Worm (Caenorhabditis elegans) whole organism, late embryonic: ENCODE data around the gene C44C10.7.

Experiments used
- C08G9.2 ChIP-seq: sonication (generic microtip); optimal IDR thresholded peaks from 2 replicates; lab custom pipeline; 2016; ENCODE audit warnings: mild to moderate bottlenecking, missing genetic modification characterization, moderate library complexity, missing compliant biosample characterization
- K02D7.2 ChIP-seq: sonication (generic microtip); optimal IDR thresholded peaks from 2 replicates; lab custom pipeline; 2017; ENCODE audit warnings: mild to moderate bottlenecking, missing genetic modification characterization, missing compliant biosample characterization
- T23F11.4 ChIP-seq: fragments of 200-800 bp; sonication (Bioruptor generic); optimal IDR thresholded peaks from 2 replicates; lab custom pipeline; 2018; ENCODE audit warnings: mild to moderate bottlenecking, missing genetic modification characterization, missing compliant biosample characterization
- Y22D7AL.16 ChIP-seq: sonication (generic microtip); optimal IDR thresholded peaks from 2 replicates; lab custom pipeline; 2016; ENCODE audit warnings: missing genetic modification characterization, missing compliant biosample characterization
- ahr-1 ChIP-seq: sonication (generic microtip); optimal IDR thresholded peaks from 2 replicates; lab custom pipeline; 2016; ENCODE audit warnings: missing genetic modification characterization, missing compliant biosample characterization
- ceh-18 ChIP-seq: sonication (generic microtip); optimal IDR thresholded peaks from 2 replicates; lab custom pipeline; 2016; ENCODE audit warnings: missing genetic modification characterization, missing compliant biosample characterization
- ceh-19 ChIP-seq: fragments of 200-800 bp; sonication (Bioruptor generic); optimal IDR thresholded peaks from 2 replicates; lab custom pipeline; 2018; ENCODE audit warnings: mild to moderate bottlenecking, missing genetic modification characterization, missing compliant biosample characterization
- ceh-2 ChIP-seq: sonication (generic microtip); optimal IDR thresholded peaks from 2 replicates; lab custom pipeline; 2016; ENCODE audit warnings: missing genotype, missing genetic modification characterization, missing compliant biosample characterization
- ceh-22 ChIP-seq: sonication (generic microtip); optimal IDR thresholded peaks from 2 replicates; lab custom pipeline; 2017; ENCODE audit warnings: missing biosample characterization, missing genetic modification characterization
- ceh-24 ChIP-seq: sonication (generic microtip); optimal IDR thresholded peaks from 2 replicates; lab custom pipeline; 2016; ENCODE audit warnings: mild to moderate bottlenecking, missing genetic modification characterization, missing compliant biosample characterization
- ceh-30 ChIP-seq: fragments of 150-350 bp; optimal IDR thresholded peaks from 2 replicates; lab custom pipeline; 2014; ENCODE audit warnings: missing biosample characterization, missing genetic modification characterization
- ceh-31 ChIP-seq: sonication (generic microtip); optimal IDR thresholded peaks from 2 replicates; lab custom pipeline; 2016; ENCODE audit warnings: missing genetic modification characterization, missing compliant biosample characterization
- ceh-45 ChIP-seq: fragments of 200-800 bp; sonication (Bioruptor generic); IDR thresholded peaks from 2 replicates; pipeline ENCODE4 v1.3.6; 2022; ENCODE audit warnings: missing genetic modification reagents, missing genetic modification characterization, missing compliant biosample characterization
- ceh-48 ChIP-seq: sonication (generic microtip); optimal IDR thresholded peaks from 2 replicates; lab custom pipeline; 2016; ENCODE audit warnings: missing genetic modification characterization, inconsistent platforms, missing compliant biosample characterization
- ceh-6 ChIP-seq: fragments of 200-800 bp; sonication (Bioruptor generic); optimal IDR thresholded peaks from 2 replicates; lab custom pipeline; 2018; ENCODE audit warnings: mild to moderate bottlenecking, missing genetic modification characterization, missing compliant biosample characterization
- ceh-9 ChIP-seq: sonication (generic microtip); optimal IDR thresholded peaks from 2 replicates; lab custom pipeline; 2016; ENCODE audit warnings: mild to moderate bottlenecking, missing genetic modification characterization, inconsistent platforms, missing compliant biosample characterization
- elt-2 ChIP-seq: sonication (generic microtip); optimal IDR thresholded peaks from 2 replicates; lab custom pipeline; 2016; ENCODE audit warnings: missing genetic modification reagents, missing genetic modification characterization, missing compliant biosample characterization
- ets-4 ChIP-seq: sonication (generic microtip); optimal IDR thresholded peaks from 2 replicates; lab custom pipeline; 2016; ENCODE audit warnings: missing genetic modification characterization, missing compliant biosample characterization
- fkh-10 ChIP-seq: fragments of 150-350 bp; optimal IDR thresholded peaks from 2 replicates; lab custom pipeline; 2014; ENCODE audit warnings: missing biosample characterization, missing genetic modification reagents, missing genetic modification characterization
- fkh-6 ChIP-seq: sonication (generic microtip); optimal IDR thresholded peaks from 2 replicates; lab custom pipeline; 2016; ENCODE audit warnings: missing genetic modification characterization, missing compliant biosample characterization
- hlh-15 ChIP-seq: sonication (generic microtip); optimal IDR thresholded peaks from 2 replicates; lab custom pipeline; 2016; ENCODE audit warnings: missing genetic modification characterization, missing compliant biosample characterization
- hlh-30 ChIP-seq: sonication (generic microtip); optimal IDR thresholded peaks from 2 replicates; lab custom pipeline; 2017; ENCODE audit warnings: antibody characterized with exemption, missing genetic modification characterization, missing compliant biosample characterization; ENCODE audit not compliant: insufficient read depth
- hlh-6 ChIP-seq: sonication (generic microtip); optimal IDR thresholded peaks from 2 replicates; lab custom pipeline; 2016; ENCODE audit warnings: missing genotype, missing genetic modification characterization, missing compliant biosample characterization
- madf-2 ChIP-seq: sonication (generic microtip); optimal IDR thresholded peaks from 2 replicates; lab custom pipeline; 2017; ENCODE audit warnings: missing genetic modification characterization, missing compliant biosample characterization
- mec-3 ChIP-seq: sonication (generic microtip); optimal IDR thresholded peaks from 2 replicates; lab custom pipeline; 2016; ENCODE audit warnings: borderline replicate concordance, missing genetic modification characterization, missing compliant biosample characterization
- nfya-1 ChIP-seq: sonication (generic microtip); optimal IDR thresholded peaks from 2 replicates; lab custom pipeline; 2017; ENCODE audit warnings: missing genetic modification characterization, mild to moderate bottlenecking, missing compliant biosample characterization, antibody characterized with exemption, moderate library complexity
- nhr-11 ChIP-seq: fragments of 150-350 bp; optimal IDR thresholded peaks from 2 replicates; lab custom pipeline; 2014; ENCODE audit warnings: missing biosample characterization, missing genetic modification characterization
- pat-9 ChIP-seq: fragments of 200-800 bp; sonication (Bioruptor generic); optimal IDR thresholded peaks from 2 replicates; lab custom pipeline; 2018; ENCODE audit warnings: mild to moderate bottlenecking, missing genetic modification characterization, moderate library complexity, missing compliant biosample characterization
- pax-1 ChIP-seq: fragments of 150-350 bp; optimal IDR thresholded peaks from 2 replicates; lab custom pipeline; 2014; ENCODE audit warnings: missing biosample characterization, missing genetic modification characterization
- pha-4 ChIP-seq: fragments of 150-350 bp; optimal IDR thresholded peaks from 2 replicates; lab custom pipeline; 2018; ENCODE audit warnings: missing biosample characterization, missing genetic modification reagents, missing genetic modification characterization
- pqm-1 ChIP-seq: sonication (generic microtip); optimal IDR thresholded peaks from 2 replicates; lab custom pipeline; 2016; ENCODE audit warnings: missing genetic modification characterization, missing compliant biosample characterization
- pros-1 ChIP-seq: fragments of 150-350 bp; optimal IDR thresholded peaks from 2 replicates; lab custom pipeline; 2014; ENCODE audit warnings: missing biosample characterization, missing genetic modification reagents, missing genetic modification characterization
- ref-2 ChIP-seq: sonication (generic microtip); optimal IDR thresholded peaks from 2 replicates; lab custom pipeline; 2016; ENCODE audit warnings: missing genetic modification characterization, missing compliant biosample characterization
- sdc-2 ChIP-seq: sonication (generic microtip); optimal IDR thresholded peaks from 2 replicates; lab custom pipeline; 2016; ENCODE audit warnings: missing genotype, missing genetic modification characterization, missing compliant biosample characterization
- sox-2 ChIP-seq: fragments of 200-800 bp; sonication (Bioruptor generic); IDR thresholded peaks from 2 replicates; pipeline ENCODE4 v1.3.6; 2022; ENCODE audit warnings: missing genetic modification reagents, missing genetic modification characterization, missing compliant biosample characterization
- tbx-2 ChIP-seq: sonication (generic microtip); optimal IDR thresholded peaks from 2 replicates; lab custom pipeline; 2016; ENCODE audit warnings: missing genetic modification characterization, missing compliant biosample characterization
- tbx-7 ChIP-seq: sonication (generic microtip); optimal IDR thresholded peaks from 2 replicates; lab custom pipeline; 2016; ENCODE audit warnings: missing genotype, missing genetic modification characterization, missing compliant biosample characterization
- unc-42 ChIP-seq: sonication (generic microtip); optimal IDR thresholded peaks from 2 replicates; lab custom pipeline; 2016; ENCODE audit warnings: missing genotype, missing genetic modification characterization, missing compliant biosample characterization
- unc-55 ChIP-seq: sonication (generic microtip); optimal IDR thresholded peaks from 2 replicates; lab custom pipeline; 2017; ENCODE audit warnings: missing biosample characterization, missing genetic modification reagents, missing genetic modification characterization
- ztf-16 ChIP-seq: sonication (generic microtip); optimal IDR thresholded peaks from 2 replicates; lab custom pipeline; 2017; ENCODE audit warnings: missing genetic modification characterization, missing compliant biosample characterization

The C44C10.7 gene

DNA sequence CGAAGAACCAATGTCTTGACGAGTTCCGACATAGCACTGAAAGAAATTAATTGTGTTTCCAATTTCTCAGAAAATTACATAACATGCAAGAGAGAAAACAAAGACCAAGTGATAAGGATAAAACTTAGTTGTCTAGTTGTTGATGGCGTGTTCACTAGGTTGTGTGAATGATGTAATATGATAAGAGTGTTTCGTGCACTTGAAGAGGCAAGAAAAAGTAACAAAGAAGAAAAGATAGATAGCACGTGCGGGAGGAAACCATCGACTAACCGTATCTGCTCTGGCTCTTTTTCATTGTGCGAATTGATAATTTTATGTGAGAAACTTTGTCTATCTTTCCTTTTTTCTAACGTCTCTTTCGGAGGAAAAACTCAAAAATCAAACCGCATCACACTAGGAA is 26.4 kb downstream of the C44C10.7 start, which contains the start of gene sfxn-1.5:
sfxn-1.5 (minus strand) TSS at position 36 of the 400 bp plus-strand sequence.
- TF ChIP-seq ref-2 (tag; lab: Kevin White, UChicago) (no peak), elt-2 (tag; lab: Kevin White, UChicago) (peak; percentile 97)

DNA sequence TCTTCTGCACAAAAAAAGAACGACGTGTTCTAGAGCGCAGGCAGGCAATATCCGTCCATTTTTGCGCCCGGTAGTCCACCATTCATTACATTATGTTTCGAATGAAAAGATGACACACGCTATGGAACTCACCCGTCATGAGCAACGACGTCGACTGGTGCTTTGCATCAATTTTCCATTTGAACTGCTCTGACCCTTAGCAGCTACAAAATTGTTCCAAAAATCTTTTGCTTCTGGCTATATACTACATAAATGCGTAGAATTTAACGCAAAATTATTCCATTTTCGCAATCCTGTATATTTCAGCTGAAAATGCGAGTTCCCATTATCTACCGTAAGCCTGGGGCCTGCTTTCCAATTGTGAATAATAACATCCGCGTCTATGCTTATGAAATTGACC is 29.7 kb downstream of the C44C10.7 start, which contains the start of gene T04F8.3:
T04F8.3 (plus strand) TSS at position 301 of the 400 bp plus-strand sequence.
- TF ChIP-seq ceh-30 = no peak
- no peak for TF ChIP-seq elt-2 (tag; lab: Kevin White, UChicago)
- TF ChIP-seq ceh-24 = no peak
- TF ChIP-seq C08G9.2 (tag; lab: Kevin White, UChicago) = no peak
- TF ChIP-seq ceh-6 (GFP tag; lab: Kevin White, UChicago) = no peak
- no peak for TF ChIP-seq pqm-1 (tag; lab: Kevin White, UChicago)
- TF ChIP-seq tbx-7 (tag; lab: Kevin White, UChicago) = no peak
- TF ChIP-seq madf-2 (tag; lab: Kevin White, UChicago) = no peak
- no peak for TF ChIP-seq unc-55 (GFP tag; lab: Kevin White, UChicago)
- TF ChIP-seq ztf-16 (tag; lab: Kevin White, UChicago) = no peak
- TF ChIP-seq hlh-15 (tag; lab: Kevin White, UChicago) = no peak
- TF ChIP-seq nfya-1 (tag; lab: Kevin White, UChicago) = no peak
- TF ChIP-seq ceh-18 = no peak
- no peak for TF ChIP-seq hlh-6 (tag; lab: Kevin White, UChicago)
- TF ChIP-seq ceh-19 (GFP tag; lab: Kevin White, UChicago) = no peak

DNA sequence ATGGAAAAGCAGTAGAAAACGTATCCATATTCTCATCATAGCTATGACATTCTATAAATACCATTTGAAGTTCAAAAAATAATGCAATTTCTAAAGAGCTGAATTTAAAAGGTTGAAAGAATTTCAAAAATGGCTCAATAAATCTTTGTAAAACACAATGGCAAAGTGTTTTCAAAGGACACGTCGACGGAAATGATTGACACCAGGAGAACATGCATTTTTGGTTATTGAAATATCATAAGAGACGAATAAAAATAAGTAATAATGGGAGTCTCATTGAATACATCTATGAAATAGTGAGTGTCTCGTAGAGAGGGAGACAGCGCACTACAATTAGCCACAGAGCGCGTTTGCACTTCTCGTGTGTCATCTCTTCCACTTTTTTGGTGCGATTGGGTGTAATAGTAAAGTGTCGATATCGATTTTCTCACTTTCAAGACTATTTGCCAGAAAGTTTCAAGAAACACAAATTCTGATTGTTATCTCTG is 31.5 kb downstream of the C44C10.7 start, which contains the start of gene T04F8.2:
T04F8.2 (minus strand) TSS at position 51 of the 488 bp plus-strand sequence.
- TF ChIP-seq ceh-19 (GFP tag; lab: Kevin White, UChicago) (no peak), nfya-1 (tag; lab: Kevin White, UChicago) (peak; percentile 53), pha-4 (tag; lab: Kevin White, UChicago) (no peak), pros-1 (tag; lab: Kevin White, UChicago) (no peak), tbx-2 (tag; lab: Kevin White, UChicago) (peak; percentile 5), hlh-30 (tag; lab: Kevin White, UChicago) (peak; percentile 14), T23F11.4 (GFP tag; lab: Kevin White, UChicago) (no peak), sox-2 (GFP tag; lab: Robert Waterston, UW) (no peak), ceh-45 (no peak), mec-3 (tag; lab: Kevin White, UChicago) (no peak), fkh-10 (GFP tag; lab: Kevin White, UChicago) (no peak), ceh-9 (tag; lab: Kevin White, UChicago) (no peak), ceh-22 (no peak), nhr-11 (no peak), fkh-6 (tag; lab: Kevin White, UChicago) (no peak), ceh-31 (tag; lab: Kevin White, UChicago) (peak; percentile 57), ceh-48 (tag; lab: Kevin White, UChicago) (peak; percentile 32), sdc-2 (tag; lab: Kevin White, UChicago) (peak; percentile 32), unc-42 (tag; lab: Kevin White, UChicago) (peak; percentile 17), C08G9.2 (tag; lab: Kevin White, UChicago) (no peak), unc-55 (GFP tag; lab: Kevin White, UChicago) (peak; percentile 33), K02D7.2 (no peak), ceh-2 (tag; lab: Kevin White, UChicago) (no peak), ets-4 (no peak), ahr-1 (tag; lab: Kevin White, UChicago) (no peak), pax-1 (no peak), hlh-6 (tag; lab: Kevin White, UChicago) (no peak), Y22D7AL.16 (no peak), pat-9 (tag; lab: Kevin White, UChicago) (no peak)
- TF ChIP-seq, all 69 proteins: peak for 8
